Fruit fly (Drosophila melanogaster) whole organism, embryonic: ENCODE results near the gene Mul1.

Source experiments
- Ada2b ChIP-seq: fragments of 200-800 bp; sonication (Bioruptor generic); IDR thresholded peaks from 2 replicates; pipeline ENCODE4 v1.3.6; 2022; ENCODE audit warnings: missing biosample characterization, missing genetic modification characterization
- Asciz ChIP-seq: fragments of 200-800 bp; sonication (Bioruptor generic); optimal IDR thresholded peaks from 2 replicates; lab custom pipeline; 2017; ENCODE audit warnings: missing biosample characterization, mild to moderate bottlenecking, missing genetic modification characterization, missing genetic modification reagents
- Atf-2 ChIP-seq: fragments of 200-800 bp; sonication (Bioruptor generic); optimal IDR thresholded peaks from 2 replicates; lab custom pipeline; 2016; ENCODE audit warnings: missing biosample characterization, missing genetic modification characterization
- C15 ChIP-seq: fragments of 200-800 bp; sonication (Bioruptor generic); IDR thresholded peaks from 3 replicates; pipeline ENCODE4 v1.3.6; 2022; ENCODE audit warnings: missing biosample characterization, missing genetic modification characterization
- CG10462 ChIP-seq: fragments of 200-800 bp; sonication (Bioruptor generic); optimal IDR thresholded peaks from 2 replicates; lab custom pipeline; 2016; ENCODE audit warnings: missing biosample characterization, missing genetic modification characterization
- CG10543 ChIP-seq: fragments of 200-800 bp; sonication (Bioruptor generic); optimal IDR thresholded peaks from 3 replicates; lab custom pipeline; 2017; ENCODE audit warnings: missing biosample characterization, mild to moderate bottlenecking, missing genetic modification characterization, moderate library complexity
- CG11696 ChIP-seq: fragments of 200-800 bp; sonication (Bioruptor generic); IDR thresholded peaks from 2 replicates; pipeline ENCODE4 v1.3.6; 2022; ENCODE audit warnings: missing biosample characterization, missing genetic modification characterization
- CG11723 ChIP-seq: fragments of 200-800 bp; sonication (Bioruptor generic); optimal IDR thresholded peaks from 2 replicates; lab custom pipeline; 2017; ENCODE audit warnings: missing biosample characterization, mild to moderate bottlenecking, missing genetic modification characterization
- CG12769 ChIP-seq: fragments of 200-800 bp; sonication (Bioruptor generic); optimal IDR thresholded peaks from 2 replicates; lab custom pipeline; 2019; ENCODE audit warnings: missing biosample characterization, mild to moderate bottlenecking, missing genetic modification characterization, moderate library complexity
- CG17361 ChIP-seq: fragments of 200-800 bp; sonication (Bioruptor generic); IDR thresholded peaks from 3 replicates; pipeline ENCODE4 v1.3.6; 2022; ENCODE audit warnings: missing biosample characterization, missing genetic modification characterization
- CG17829 ChIP-seq: fragments of 200-800 bp; optimal IDR thresholded peaks from 2 replicates; lab custom pipeline; 2019; ENCODE audit warnings: missing biosample characterization, mild to moderate bottlenecking, missing genetic modification characterization, moderate library complexity
- CG18262 ChIP-seq: fragments of 200-800 bp; optimal IDR thresholded peaks from 3 replicates; lab custom pipeline; 2019; ENCODE audit warnings: missing biosample characterization, mild to moderate bottlenecking, missing genetic modification characterization, moderate library complexity
- CG2678 ChIP-seq: fragments of 200-800 bp; sonication (Bioruptor generic); optimal IDR thresholded peaks from 3 replicates; lab custom pipeline; 2019; ENCODE audit warnings: missing biosample characterization, mild to moderate bottlenecking, missing genetic modification characterization, moderate library complexity
- CG2712 ChIP-seq: fragments of 200-800 bp; optimal IDR thresholded peaks from 3 replicates; lab custom pipeline; 2019; ENCODE audit warnings: missing biosample characterization, mild to moderate bottlenecking, missing genetic modification characterization, moderate library complexity
- CG31365 ChIP-seq: fragments of 200-800 bp; sonication (Bioruptor generic); optimal IDR thresholded peaks from 2 replicates; lab custom pipeline; 2018; ENCODE audit warnings: missing biosample characterization, mild to moderate bottlenecking, missing genetic modification characterization
- CG4360 ChIP-seq: fragments of 200-800 bp; sonication (Bioruptor generic); IDR thresholded peaks from 2 replicates; pipeline ENCODE4 v1.3.6; 2022; ENCODE audit warnings: missing biosample characterization, missing genetic modification characterization
- CG43689 ChIP-seq: fragments of 200-800 bp; sonication (Bioruptor generic); IDR thresholded peaks from 2 replicates; pipeline ENCODE4 v1.3.6; 2022; ENCODE audit warnings: missing biosample characterization, missing genetic modification characterization
- CG6854 ChIP-seq: fragments of 200-800 bp; sonication (Bioruptor generic); optimal IDR thresholded peaks from 3 replicates; lab custom pipeline; 2017; ENCODE audit warnings: missing biosample characterization, mild to moderate bottlenecking, missing genetic modification characterization
- CG7839 ChIP-seq: fragments of 200-800 bp; sonication (Bioruptor generic); optimal IDR thresholded peaks from 3 replicates; lab custom pipeline; 2018; ENCODE audit warnings: missing biosample characterization, mild to moderate bottlenecking, missing genetic modification characterization, moderate library complexity
- CG7928 ChIP-seq: fragments of 200-800 bp; sonication (Bioruptor generic); optimal IDR thresholded peaks from 2 replicates; lab custom pipeline; 2017; ENCODE audit warnings: missing biosample characterization, mild to moderate bottlenecking, missing genetic modification characterization
- CG8924 ChIP-seq: fragments of 200-800 bp; optimal IDR thresholded peaks from 3 replicates; lab custom pipeline; 2019; ENCODE audit warnings: missing biosample characterization, mild to moderate bottlenecking, missing genetic modification characterization, moderate library complexity
- D19A ChIP-seq: fragments of 200-800 bp; optimal IDR thresholded peaks from 3 replicates; lab custom pipeline; 2019; ENCODE audit warnings: missing biosample characterization, mild to moderate bottlenecking, missing genetic modification characterization, moderate library complexity
- Ets97D ChIP-seq: fragments of 200-800 bp; sonication (Bioruptor generic); optimal IDR thresholded peaks from 3 replicates; lab custom pipeline; 2016; ENCODE audit warnings: missing biosample characterization, missing genetic modification characterization
- Hmr ChIP-seq: fragments of 200-800 bp; sonication (Bioruptor generic); optimal IDR thresholded peaks from 3 replicates; lab custom pipeline; 2017; ENCODE audit warnings: mild to moderate bottlenecking, missing biosample characterization, missing genetic modification reagents, missing genetic modification characterization
- Hr78 ChIP-seq, 2 experiments: fragments of 200-800 bp in 1 of 2; fragments of >200 bp in 1 of 2; sonication (Bioruptor generic) in 1 of 2; optimal IDR thresholded peaks; 2 replicates each; lab custom pipeline; 2017 to 2019; ENCODE audit warnings: missing biosample characterization in 2 of 2, missing genetic modification characterization in 2 of 2, mild to moderate bottlenecking in 1 of 2, moderate library complexity in 1 of 2
- Nf-YB ChIP-seq: fragments of 200-800 bp; sonication (Bioruptor generic); optimal IDR thresholded peaks from 3 replicates; lab custom pipeline; 2019; ENCODE audit warnings: missing biosample characterization, mild to moderate bottlenecking, missing genetic modification characterization, moderate library complexity
- Nf-YC ChIP-seq: fragments of 200-800 bp; optimal IDR thresholded peaks from 3 replicates; lab custom pipeline; 2019; ENCODE audit warnings: missing biosample characterization, mild to moderate bottlenecking, missing genetic modification characterization, moderate library complexity
- Six4 ChIP-seq: fragments of 200-800 bp; sonication (Bioruptor generic); optimal IDR thresholded peaks from 2 replicates; lab custom pipeline; 2016; ENCODE audit warnings: missing biosample characterization, missing genetic modification characterization
- Sox102F ChIP-seq: fragments of 200-800 bp; sonication (Bioruptor generic); optimal IDR thresholded peaks from 2 replicates; lab custom pipeline; 2018; ENCODE audit warnings: missing biosample characterization, mild to moderate bottlenecking, missing genetic modification characterization, moderate library complexity
- ap ChIP-seq: fragments of 200-800 bp; sonication (Bioruptor generic); IDR thresholded peaks from 2 replicates; pipeline ENCODE4 v1.3.6; 2022; ENCODE audit warnings: missing biosample characterization, missing genetic modification characterization
- bbx ChIP-seq: fragments of 200-800 bp; sonication (Bioruptor generic); IDR thresholded peaks from 2 replicates; pipeline ENCODE4 v1.3.6; 2022; ENCODE audit warnings: missing biosample characterization, missing genetic modification characterization; ENCODE audit not compliant: partially characterized antibody
- cg ChIP-seq: fragments of 200-800 bp; sonication (Bioruptor generic); optimal IDR thresholded peaks from 3 replicates; lab custom pipeline; 2019; ENCODE audit warnings: missing biosample characterization, mild to moderate bottlenecking, missing genetic modification characterization, moderate library complexity
- esg ChIP-seq: fragments of 200-800 bp; sonication (Bioruptor generic); conservative IDR thresholded peaks from 2 replicates; pipeline ENCODE4 v1.3.6; 2022; ENCODE audit warnings: missing biosample characterization, missing genetic modification characterization
- fd96Cb ChIP-seq: fragments of 200-800 bp; sonication (Bioruptor generic); optimal IDR thresholded peaks from 2 replicates; lab custom pipeline; 2018; ENCODE audit warnings: missing biosample characterization, mild to moderate bottlenecking, missing genetic modification characterization, moderate library complexity
- ftz-f1 ChIP-seq: fragments of 200-800 bp; sonication (Bioruptor generic); optimal IDR thresholded peaks from 2 replicates; lab custom pipeline; 2016; ENCODE audit warnings: missing biosample characterization, missing genetic modification characterization
- fu2 ChIP-seq: fragments of 200-800 bp; sonication (Bioruptor generic); optimal IDR thresholded peaks from 2 replicates; lab custom pipeline; 2016; ENCODE audit warnings: missing biosample characterization, missing genetic modification characterization
- hb ChIP-seq: fragments of 200-800 bp; sonication (Bioruptor generic); IDR thresholded peaks from 3 replicates; pipeline ENCODE4 v1.3.6; 2022; ENCODE audit warnings: missing biosample characterization, missing genetic modification characterization; ENCODE audit not compliant: partially characterized antibody
- lbe ChIP-seq: fragments of 200-800 bp; sonication (Bioruptor generic); optimal IDR thresholded peaks from 2 replicates; lab custom pipeline; 2016; ENCODE audit warnings: missing biosample characterization, mild to moderate bottlenecking, missing genetic modification characterization
- lola ChIP-seq, 3 experiments: fragments of >200 bp in 2 of 3; fragments of 200-800 bp in 1 of 3; sonication (Bioruptor generic) in 1 of 3; optimal IDR thresholded peaks; 2 replicates each; lab custom pipeline; 2017 to 2019; ENCODE audit warnings: missing biosample characterization in 3 of 3, missing genetic modification characterization in 3 of 3, mild to moderate bottlenecking in 1 of 3, moderate library complexity in 1 of 3
- p53 ChIP-seq: fragments of 200-800 bp; sonication (Bioruptor generic); optimal IDR thresholded peaks from 2 replicates; lab custom pipeline; 2016; ENCODE audit warnings: missing biosample characterization, missing genetic modification characterization
- phol ChIP-seq: fragments of 200-800 bp; sonication (Bioruptor generic); optimal IDR thresholded peaks from 3 replicates; lab custom pipeline; 2018; ENCODE audit warnings: missing biosample characterization, mild to moderate bottlenecking, missing genetic modification characterization, moderate library complexity
- scrt ChIP-seq: fragments of 200-800 bp; sonication (Bioruptor generic); optimal IDR thresholded peaks from 2 replicates; lab custom pipeline; 2018; ENCODE audit warnings: missing biosample characterization, mild to moderate bottlenecking, missing genetic modification characterization, moderate library complexity
- sob ChIP-seq: fragments of 200-800 bp; sonication (Bioruptor generic); IDR thresholded peaks from 2 replicates; pipeline ENCODE4 v1.3.6; 2022; ENCODE audit warnings: missing biosample characterization, missing genetic modification characterization
- tll ChIP-seq, 2 experiments: fragments of 200-800 bp in 1 of 2; fragments of >200 bp in 1 of 2; sonication (Bioruptor generic) in 1 of 2; optimal IDR thresholded peaks; 2 replicates each; lab custom pipeline; 2017 to 2019; ENCODE audit warnings: missing biosample characterization in 2 of 2, missing genetic modification characterization in 2 of 2, mild to moderate bottlenecking in 1 of 2, moderate library complexity in 1 of 2

Mul1 gene

DNA sequence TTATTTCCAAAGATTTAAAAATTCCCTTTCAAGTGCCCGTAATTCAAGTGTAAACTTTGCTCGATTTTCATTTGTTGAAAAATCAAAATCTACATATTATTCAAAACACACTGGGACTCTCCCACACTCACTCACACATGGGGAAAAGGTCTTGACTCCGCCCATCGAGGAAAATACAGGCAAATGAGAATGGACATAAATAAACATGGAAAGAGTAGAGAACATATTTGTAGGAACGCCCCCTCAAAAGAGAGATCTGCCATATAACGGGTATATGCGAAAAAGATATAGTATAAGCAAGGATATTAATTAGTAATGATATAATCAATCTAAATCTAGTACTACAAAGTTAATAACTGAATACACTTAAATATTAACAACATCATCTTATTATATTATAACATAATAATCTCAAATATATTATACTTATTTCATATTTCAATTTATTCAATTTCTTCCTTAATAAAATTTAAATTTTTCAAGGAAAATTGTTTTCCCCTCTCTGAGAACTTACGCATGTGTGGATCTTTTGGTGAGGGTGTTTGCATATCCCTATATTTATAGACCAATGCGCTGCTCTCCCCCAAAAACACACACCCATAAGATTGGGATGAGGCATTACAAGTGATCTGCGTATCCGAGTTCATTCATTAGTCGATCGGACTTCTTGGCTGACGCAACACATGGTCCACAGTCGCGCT lies 2.9 kb upstream of the Mul1 start, which contains the start of gene FoxL1 (continued):
- TF ChIP-seq Atf-2 (GFP tag; lab: Kevin White, UChicago) (no peak), fu2 (GFP tag; lab: Kevin White, UChicago) (no peak), cg (GFP tag; lab: Kevin White, UChicago) (peak; percentile 34), CG10543 (GFP tag; lab: Kevin White, UChicago) (no peak), CG8924 (tag; lab: Kevin White, UChicago) (peak; percentile 25), Sox102F (GFP tag; lab: Kevin White, UChicago) (peak; percentile 21), Nf-YC (tag; lab: Kevin White, UChicago) (peak; percentile 92), sob (GFP tag; lab: Robert Waterston, UW) (no peak), CG31365 (tag; lab: Kevin White, UChicago) (no peak), Nf-YB (peak; percentile 92), CG18262 (peak; percentile 56), CG7839 (tag; lab: Kevin White, UChicago) (peak; percentile 2), C15 (no peak), CG12769 (tag; lab: Kevin White, UChicago) (no peak), scrt (GFP tag; lab: Kevin White, UChicago) (no peak), lola (GFP tag; optimal IDR thresholded peaks at IDR 0.05; lab: Kevin White, UChicago) (peak in 1 of 3 experiments; percentile 21), CG2712 (tag; lab: Kevin White, UChicago) (peak; percentile 54), CG2678 (peak; percentile 30), fd96Cb (tag; lab: Kevin White, UChicago) (no peak), CG17829 (peak; percentile 39), CG17361 (peak; percentile 40; the same call in 2 of the 3 replicates), phol (tag; lab: Kevin White, UChicago) (peak; percentile 31), D19A (tag; lab: Kevin White, UChicago) (peak; percentile 91)
- TF ChIP-seq, all 482 proteins: peak for 27

DNA sequence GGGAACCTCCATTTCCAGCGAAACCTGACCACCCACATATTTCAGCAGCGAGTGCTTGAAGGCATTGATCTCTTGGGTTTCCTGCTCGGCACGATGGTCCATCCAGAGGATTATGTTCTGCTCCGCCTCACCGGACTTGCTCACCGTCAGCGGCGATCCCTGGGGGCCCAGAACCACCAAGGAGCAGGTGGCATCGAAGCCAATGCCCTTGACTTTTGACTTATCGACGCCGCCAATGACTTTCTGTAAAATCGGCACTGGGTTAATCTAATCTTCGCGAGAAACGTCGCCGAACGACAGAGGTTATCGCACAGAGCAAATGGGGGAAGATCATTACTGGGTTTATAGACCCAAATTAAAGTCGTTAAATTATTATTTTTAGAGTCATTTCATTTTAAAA lies 3.2 kb downstream of the Mul1 start:
- TF ChIP-seq Hr78 (GFP tag; optimal IDR thresholded peaks at IDR 0.05; lab: Kevin White, UChicago) = peak in 1 of 2 experiments; percentile 13
- TF ChIP-seq Ets97D (GFP tag; lab: Kevin White, UChicago) = no peak
- TF ChIP-seq CG11696 = 0 out of 2 replicates have a peak, but pooled peaks have one; percentile 7

- TF ChIP-seq CG7928 = no peak
- TF ChIP-seq bbx = no peak
- no peak for TF ChIP-seq Six4
- TF ChIP-seq Asciz = no peak
- no peak for TF ChIP-seq hb (GFP tag; lab: Robert Waterston, UW)
- TF ChIP-seq CG43689 (GFP tag; lab: Robert Waterston, UW) = peak; percentile 36; the same call in 1 of the 2 replicates
- TF ChIP-seq CG11723 (GFP tag; lab: Kevin White, UChicago) = peak; percentile 4
- no peak for TF ChIP-seq CG4360 (GFP tag; lab: Robert Waterston, UW)
- no peak for TF ChIP-seq Ada2b (GFP tag; lab: Robert Waterston, UW)
- TF ChIP-seq ap (GFP tag; lab: Robert Waterston, UW) = no peak
- no peak for TF ChIP-seq lbe (GFP tag; lab: Kevin White, UChicago)
- no peak for TF ChIP-seq p53
- no peak for TF ChIP-seq tll (GFP tag; optimal IDR thresholded peaks at IDR 0.05; lab: Kevin White, UChicago)
- TF ChIP-seq CG6854 (GFP tag; lab: Kevin White, UChicago) = peak; percentile 7
- peak; percentile 68 for TF ChIP-seq Hmr (GFP tag; lab: Kevin White, UChicago)
- no peak for TF ChIP-seq CG7839 (tag; lab: Kevin White, UChicago)
- no peak for TF ChIP-seq esg
- no peak for TF ChIP-seq Nf-YB
- no peak for TF ChIP-seq ftz-f1
- TF ChIP-seq CG10462 (GFP tag; lab: Kevin White, UChicago) = no peak
Measured at dm6 chr3L:4025738-4026505, 4.7 kb downstream of the Mul1 start, which contains the start of gene CG11594. TSS of gene CG11594 (minus strand) at chr3L:4026011.
